Worm (Caenorhabditis elegans) whole organism, L4 larva: ENCODE data around the gene F46C5.7.

Source experiments
- F26F4.8 ChIP-seq: fragments of 200-800 bp; sonication (Bioruptor generic); conservative IDR thresholded peaks from 2 replicates; pipeline ENCODE4 v1.3.6; 2022; ENCODE audit warnings: missing genetic modification characterization, missing compliant biosample characterization
- F49E8.2 ChIP-seq: sonication (generic microtip); optimal IDR thresholded peaks from 2 replicates; lab custom pipeline; 2016; ENCODE audit warnings: missing compliant biosample characterization, mild to moderate bottlenecking, missing genetic modification characterization, borderline replicate concordance
- ZK546.5 ChIP-seq, 2 experiments: sonication (generic microtip); optimal IDR thresholded peaks; 2 replicates each; lab custom pipeline; 2017; ENCODE audit warnings: missing biosample characterization in 2 of 2, missing genetic modification characterization in 2 of 2
- aha-1 ChIP-seq: fragments of 150-350 bp; peaks from one replicate; lab custom pipeline; 2014; ENCODE audit warnings: missing biosample characterization, missing genetic modification characterization
- aly-2 ChIP-seq: sonication (generic microtip); optimal IDR thresholded peaks from 2 replicates; lab custom pipeline; 2018; ENCODE audit warnings: missing biosample characterization, missing genetic modification characterization
- attf-4 ChIP-seq: sonication (generic microtip); optimal IDR thresholded peaks from 3 replicates; lab custom pipeline; 2017; ENCODE audit warnings: missing biosample characterization, missing genetic modification characterization
- ces-1 ChIP-seq: fragments of 150-350 bp; sonication (generic microtip); optimal IDR thresholded peaks from 4 replicates; lab custom pipeline; 2014; ENCODE audit warnings: missing biosample characterization, missing genetic modification reagents, missing genetic modification characterization
- daf-19 ChIP-seq: fragments of 200-800 bp; sonication (Bioruptor generic); conservative IDR thresholded peaks from 2 replicates; pipeline ENCODE4 v1.3.6; 2022; ENCODE audit warnings: missing genetic modification characterization, missing compliant biosample characterization
- dmd-6 ChIP-seq: fragments of 200-800 bp; sonication (Bioruptor generic); IDR thresholded peaks from 2 replicates; pipeline ENCODE4 v1.3.6; 2022; ENCODE audit warnings: missing genetic modification reagents, missing genetic modification characterization, missing compliant biosample characterization
- dmd-9 ChIP-seq: fragments of 200-800 bp; sonication (Bioruptor generic); IDR thresholded peaks from 2 replicates; pipeline ENCODE4 v1.3.6; 2022; ENCODE audit warnings: missing genetic modification reagents, missing genetic modification characterization, missing compliant biosample characterization
- dve-1 ChIP-seq: sonication (generic microtip); optimal IDR thresholded peaks from 2 replicates; lab custom pipeline; 2017; ENCODE audit warnings: antibody characterized with exemption, mild to moderate bottlenecking, missing genetic modification characterization, missing compliant biosample characterization; ENCODE audit not compliant: insufficient read depth
- gei-8 ChIP-seq: fragments of 200-800 bp; sonication (Bioruptor generic); optimal IDR thresholded peaks from 2 replicates; lab custom pipeline; 2018; ENCODE audit warnings: mild to moderate bottlenecking, missing genetic modification characterization, missing compliant biosample characterization
- hlh-11 ChIP-seq: fragments of 200-800 bp; sonication (Bioruptor generic); optimal IDR thresholded peaks from 2 replicates; lab custom pipeline; 2018; ENCODE audit warnings: mild to moderate bottlenecking, missing genetic modification characterization, missing compliant biosample characterization
- hlh-30 ChIP-seq: sonication (generic microtip); optimal IDR thresholded peaks from 2 replicates; lab custom pipeline; 2017; ENCODE audit warnings: antibody characterized with exemption, mild to moderate bottlenecking, missing genetic modification characterization, missing compliant biosample characterization; ENCODE audit not compliant: insufficient read depth
- jun-1 ChIP-seq: fragments of 150-350 bp; optimal IDR thresholded peaks from 2 replicates; lab custom pipeline; 2014; ENCODE audit warnings: missing biosample characterization, missing genetic modification reagents, missing genetic modification characterization
- lim-7 ChIP-seq: fragments of 200-800 bp; sonication (Bioruptor generic); IDR thresholded peaks from 2 replicates; pipeline ENCODE4 v1.3.6; 2022; ENCODE audit warnings: missing genetic modification characterization, missing compliant biosample characterization
- lir-3 ChIP-seq: sonication (generic microtip); optimal IDR thresholded peaks from 2 replicates; lab custom pipeline; 2016; ENCODE audit warnings: mild to moderate bottlenecking, missing genetic modification characterization, missing compliant biosample characterization
- lsy-2 ChIP-seq, 2 experiments: fragments of 150-350 bp in 1 of 2; sonication (generic microtip) in 1 of 2; optimal IDR thresholded peaks; 2 replicates each; lab custom pipeline; 2014 to 2017; ENCODE audit warnings: missing biosample characterization in 2 of 2, missing genetic modification characterization in 2 of 2
- madf-5 ChIP-seq, 2 experiments: fragments of 200-800 bp; sonication (Bioruptor generic); IDR thresholded peaks; 2 replicates each; pipeline ENCODE4 v1.3.6; 2022; ENCODE audit warnings: missing compliant biosample characterization in 2 of 2, missing genetic modification characterization in 2 of 2
- madf-9 ChIP-seq: fragments of 200-800 bp; sonication (Bioruptor generic); conservative IDR thresholded peaks from 2 replicates; pipeline ENCODE4 v1.3.6; 2022; ENCODE audit warnings: missing genetic modification reagents, missing genetic modification characterization, missing compliant biosample characterization
- mxl-2 ChIP-seq: fragments of 200-800 bp; sonication (Bioruptor generic); conservative IDR thresholded peaks from 2 replicates; pipeline ENCODE4 v1.3.6; 2022; ENCODE audit warnings: missing genetic modification reagents, missing genetic modification characterization, missing compliant biosample characterization
- nhr-25 ChIP-seq: sonication (generic microtip); optimal IDR thresholded peaks from 2 replicates; lab custom pipeline; 2017; ENCODE audit warnings: missing genetic modification characterization, mild to moderate bottlenecking, missing compliant biosample characterization, antibody characterized with exemption, moderate library complexity, borderline replicate concordance; ENCODE audit not compliant: insufficient read depth
- nhr-28 ChIP-seq: fragments of 150-350 bp; optimal IDR thresholded peaks from 2 replicates; lab custom pipeline; 2014; ENCODE audit warnings: missing biosample characterization, missing genetic modification characterization
- pqm-1 ChIP-seq: sonication (generic microtip); optimal IDR thresholded peaks from 2 replicates; lab custom pipeline; 2017; ENCODE audit warnings: missing biosample characterization, missing genetic modification characterization
- saeg-2 ChIP-seq: fragments of 200-800 bp; sonication (Bioruptor generic); IDR thresholded peaks from 2 replicates; pipeline ENCODE4 v1.3.6; 2022; ENCODE audit warnings: missing genetic modification reagents, missing genetic modification characterization, missing compliant biosample characterization
- snpc-1.2 ChIP-seq: fragments of 200-800 bp; sonication (Bioruptor generic); IDR thresholded peaks from 2 replicates; pipeline ENCODE4 v1.3.6; 2022; ENCODE audit warnings: missing genetic modification reagents, missing genetic modification characterization, missing compliant biosample characterization
- tra-1 ChIP-seq: fragments of 200-800 bp; sonication (Bioruptor generic); IDR thresholded peaks from 2 replicates; pipeline ENCODE4 v1.3.6; 2022; ENCODE audit warnings: missing genetic modification reagents, missing genetic modification characterization, missing compliant biosample characterization
- unc-130 ChIP-seq: sonication (generic microtip); optimal IDR thresholded peaks from 2 replicates; lab custom pipeline; 2016; ENCODE audit warnings: missing genetic modification reagents, missing genetic modification characterization, missing compliant biosample characterization
- unc-62 ChIP-seq, 3 experiments: fragments of 150-350 bp in 1 of 3; sonication (generic microtip); optimal IDR thresholded peaks in 2 of 3; peaks in 1 of 3; 1 replicate in 1 of 3; 2 replicates in 2 of 3; lab custom pipeline; 2014 to 2017; ENCODE audit warnings: missing biosample characterization in 3 of 3, missing genetic modification characterization in 3 of 3, missing genetic modification reagents in 3 of 3, missing genotype in 1 of 3
- zfp-2 ChIP-seq: sonication (generic microtip); optimal IDR thresholded peaks from 2 replicates; lab custom pipeline; 2016; ENCODE audit warnings: mild to moderate bottlenecking, missing genetic modification characterization, missing compliant biosample characterization
- zip-2 ChIP-seq: fragments of 150-350 bp; optimal IDR thresholded peaks from 2 replicates; lab custom pipeline; 2014; ENCODE audit warnings: missing biosample characterization, missing genetic modification characterization

F46C5.7 gene

DNA sequence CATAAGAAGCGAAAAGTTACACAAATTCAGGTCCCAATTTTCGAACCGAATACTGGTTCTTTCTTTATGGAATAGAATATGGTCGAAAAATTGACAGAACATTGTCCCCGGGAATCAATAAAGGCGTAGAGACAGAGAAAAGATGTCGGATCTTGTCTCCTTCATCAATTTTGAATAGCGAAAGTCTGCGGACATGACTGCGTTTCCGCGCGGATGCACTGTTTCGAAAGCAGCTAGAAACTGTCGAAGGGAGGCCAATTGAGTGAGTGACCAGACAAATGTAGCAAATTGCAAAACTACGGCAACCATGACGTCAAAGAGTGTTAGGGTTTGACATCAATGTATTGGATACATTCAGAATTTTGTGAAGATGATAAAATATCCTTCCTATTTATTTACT, 17.4 kb downstream of the F46C5.7 start:
- no peak for TF ChIP-seq lim-7
- no peak for TF ChIP-seq daf-19 (GFP tag; lab: Robert Waterston, UW)
- TF ChIP-seq jun-1 (tag; lab: Kevin White, UChicago) = no peak
- no peak for TF ChIP-seq nhr-28 (tag; lab: Kevin White, UChicago)
- TF ChIP-seq dmd-6 (GFP tag; lab: Robert Waterston, UW) = no peak
- TF ChIP-seq unc-130 (GFP tag; lab: Kevin White, UChicago) = no peak
- no peak for TF ChIP-seq ZK546.5 (tag; optimal IDR thresholded peaks at IDR 0.05; lab: Kevin White, UChicago)
- no peak for TF ChIP-seq lir-3 (tag; lab: Kevin White, UChicago)
- TF ChIP-seq aly-2 (tag; lab: Kevin White, UChicago) = no peak
- no peak for TF ChIP-seq ces-1
- TF ChIP-seq aha-1 (tag; lab: Kevin White, UChicago) = no peak
- TF ChIP-seq dmd-9 (GFP tag; lab: Robert Waterston, UW) = no peak
- TF ChIP-seq saeg-2 (GFP tag; lab: Robert Waterston, UW) = no peak
- TF ChIP-seq tra-1 (GFP tag; lab: Robert Waterston, UW) = no peak
- TF ChIP-seq snpc-1.2 (GFP tag; lab: Robert Waterston, UW) = no peak
- no peak for TF ChIP-seq madf-5 (GFP tag; IDR thresholded peaks at IDR 0.05; lab: Robert Waterston, UW)
- no peak for TF ChIP-seq madf-9 (GFP tag; lab: Robert Waterston, UW)

DNA sequence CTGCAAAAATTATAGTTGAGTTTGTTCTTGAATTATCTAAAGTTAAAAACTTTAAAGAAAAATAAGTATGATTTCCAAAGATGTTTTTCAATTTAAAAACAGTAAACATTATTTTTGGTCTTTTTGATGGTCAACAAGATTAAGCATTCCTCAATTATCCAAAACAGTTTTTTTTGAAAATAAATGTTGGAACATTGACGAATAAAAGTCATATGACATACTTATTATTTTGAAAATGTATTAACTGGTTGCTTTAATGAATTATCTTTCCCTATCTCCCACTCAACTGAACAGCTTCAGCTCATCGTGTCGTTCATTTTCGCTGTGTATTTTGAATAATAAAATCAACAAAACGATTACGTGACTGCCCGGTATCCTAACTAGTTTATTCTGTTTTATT, 17.9 kb downstream of the F46C5.7 start:
- TF ChIP-seq zfp-2 (tag; lab: Kevin White, UChicago) (no peak), aha-1 (tag; lab: Kevin White, UChicago) (peak; percentile 92)

ce11 chrII:8859596-8859995, 20.5 kb downstream of the F46C5.7 start, which contains the start of gene snb-6:
Gene snb-6, minus strand, starts transcription at chrII:8859696.
- no peak for TF ChIP-seq hlh-30 (tag; lab: Kevin White, UChicago)
- TF ChIP-seq unc-62 (GFP tag; optimal IDR thresholded peaks at IDR 0.05 in 1 of 2; lab: Kevin White, UChicago) = peak in 1 of 2 experiments; percentile 40
- no peak for TF ChIP-seq unc-62 (tag; optimal IDR thresholded peaks at IDR 0.05; lab: Kevin White, UChicago)

DNA sequence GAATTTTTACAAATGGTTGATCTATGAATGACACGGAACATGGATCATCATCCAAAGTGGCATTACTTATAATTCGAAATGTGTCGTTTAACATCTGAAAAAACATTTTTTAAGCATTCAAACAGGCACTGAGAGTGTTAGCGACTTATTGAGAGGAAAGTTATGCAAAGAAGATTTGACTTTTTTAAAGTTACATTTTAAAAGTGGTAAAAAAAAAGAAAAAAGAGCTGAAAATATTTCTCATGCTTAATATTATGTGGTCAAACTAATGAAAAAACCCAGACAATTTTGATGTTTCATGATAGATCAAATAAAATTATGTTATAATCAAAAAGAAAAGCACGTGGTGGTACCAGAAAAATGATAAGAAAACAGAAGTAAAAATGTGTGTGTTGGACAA, 26.0 kb downstream of the F46C5.7 start, which contains the start of gene npr-20:
Gene npr-20 (minus strand): TSS at position 101 of the 400 bp plus-strand sequence.
- TF ChIP-seq zip-2 (tag; lab: Kevin White, UChicago) = no peak
- no peak for TF ChIP-seq attf-4 (tag; lab: Kevin White, UChicago)
- no peak for TF ChIP-seq gei-8 (GFP tag; lab: Kevin White, UChicago)
- TF ChIP-seq tra-1 (GFP tag; lab: Robert Waterston, UW) = no peak

- peak; percentile 34 for TF ChIP-seq nhr-28 (tag; lab: Kevin White, UChicago)
- TF ChIP-seq pqm-1 (tag; lab: Kevin White, UChicago) = peak; percentile 80
- TF ChIP-seq hlh-11 = peak; percentile 58
- peak; percentile 25 for TF ChIP-seq aha-1 (tag; lab: Kevin White, UChicago)
- peak; percentile 76 for TF ChIP-seq dmd-6 (GFP tag; lab: Robert Waterston, UW)
- TF ChIP-seq F26F4.8 = no peak
- no peak for TF ChIP-seq nhr-25 (tag; lab: Kevin White, UChicago)
- TF ChIP-seq dve-1 = no peak
- peak; percentile 8 for TF ChIP-seq hlh-30 (tag; lab: Kevin White, UChicago)
Measured at ce11 chrII:8866844-8867243, 27.7 kb downstream of the F46C5.7 start.

ce11 chrII:8873842-8874241, 34.7 kb downstream of the F46C5.7 start, which contains the start of gene T07D4.2:
Gene T07D4.2, minus strand, starts transcription at chrII:8873942.
- no peak for TF ChIP-seq mxl-2 (GFP tag; lab: Robert Waterston, UW)
- no peak for TF ChIP-seq F49E8.2 (tag; lab: Kevin White, UChicago)
- no peak for TF ChIP-seq lsy-2 (tag; optimal IDR thresholded peaks at IDR 0.05; lab: Kevin White, UChicago)
- TF ChIP-seq, all 104 proteins: peak for 0
